Fruit fly (Drosophila melanogaster) whole organism: ENCODE data around the gene Mekk1.

ENCODE experiments used
- EcR ChIP-seq, 2 experiments: fragments of >200 bp; optimal IDR thresholded peaks; 2 replicates each; lab custom pipeline; 2017; ENCODE audit warnings: missing biosample characterization in 2 of 2, missing genetic modification characterization in 2 of 2, missing genetic modification reagents in 2 of 2
- pan ChIP-seq: fragments of >200 bp; optimal IDR thresholded peaks from 2 replicates; lab custom pipeline; 2017
- psq ChIP-seq: fragments of >200 bp; optimal IDR thresholded peaks from 2 replicates; lab custom pipeline; 2017
- usp ChIP-seq: fragments of >200 bp; optimal IDR thresholded peaks from 2 replicates; lab custom pipeline; 2017; ENCODE audit warnings: missing biosample characterization, missing genetic modification characterization, mixed read lengths

DNA sequence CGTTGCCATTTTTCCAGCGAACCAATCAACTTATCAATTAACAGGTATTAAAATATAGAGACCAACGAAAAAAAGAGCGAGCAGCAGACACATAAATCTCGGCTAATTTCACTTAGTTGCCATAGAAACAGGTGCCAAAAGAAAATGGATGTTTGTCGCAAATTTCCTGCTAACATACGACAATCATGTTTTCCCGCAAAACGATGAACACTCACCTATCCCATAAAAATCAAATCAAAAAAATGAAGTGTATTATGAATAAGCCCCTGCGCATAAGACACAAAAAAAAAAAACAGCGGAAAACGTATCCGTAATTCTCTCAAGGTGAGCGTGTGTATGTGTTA is 1.6 kb downstream of the Mekk1 start:
- TF ChIP-seq usp, result no peak
- TF ChIP-seq psq (lab: Kevin White, UChicago), result no peak
- TF ChIP-seq EcR (GFP tag; optimal IDR thresholded peaks at IDR 0.05; lab: Kevin White, UChicago), result no peak
- peak; percentile 92 for TF ChIP-seq pan (lab: Kevin White, UChicago)
